Worm (Caenorhabditis elegans) whole organism, L1 larva: ENCODE data around the gene ZK856.5.

Experiments
- C34B4.2 ChIP-seq: sonication (generic microtip); optimal IDR thresholded peaks from 2 replicates; lab custom pipeline; 2017; ENCODE audit warnings: mild to moderate bottlenecking, missing genetic modification characterization, missing compliant biosample characterization
- alr-1 ChIP-seq: fragments of 200-800 bp; sonication (Bioruptor generic); optimal IDR thresholded peaks from 2 replicates; lab custom pipeline; 2018; ENCODE audit warnings: borderline replicate concordance, mild to moderate bottlenecking, missing genetic modification characterization, missing compliant biosample characterization
- aly-2 ChIP-seq: fragments of 150-350 bp; optimal IDR thresholded peaks from 2 replicates; lab custom pipeline; 2014; ENCODE audit warnings: missing biosample characterization, missing genetic modification characterization
- ama-1 ChIP-seq: fragments of 150-350 bp; optimal IDR thresholded peaks from 2 replicates; lab custom pipeline; 2014
- ceh-82 ChIP-seq, 3 experiments: fragments of 150-350 bp in 1 of 3; sonication (generic microtip) in 2 of 3; optimal IDR thresholded peaks; 2 replicates each; lab custom pipeline; 2014 to 2017; ENCODE audit warnings: missing biosample characterization in 3 of 3, missing genetic modification characterization in 3 of 3
- dpl-1 ChIP-seq, 3 experiments: fragments of 150-350 bp in 2 of 3; sonication (generic microtip) in 1 of 3; optimal IDR thresholded peaks; 2 replicates each; lab custom pipeline; 2014 to 2017; ENCODE audit warnings: missing biosample characterization in 3 of 3, missing genetic modification characterization in 3 of 3, missing genetic modification reagents in 3 of 3
- fos-1 ChIP-seq: fragments of 150-350 bp; optimal IDR thresholded peaks from 2 replicates; lab custom pipeline; 2014; ENCODE audit warnings: missing biosample characterization, missing genetic modification characterization
- mdl-1 ChIP-seq, 2 experiments: fragments of 150-350 bp; optimal IDR thresholded peaks; 2 replicates each; lab custom pipeline; 2014 to 2017; ENCODE audit warnings: missing biosample characterization in 2 of 2, missing genetic modification characterization in 2 of 2, inconsistent platforms in 1 of 2
- nhr-76 ChIP-seq: sonication (generic microtip); optimal IDR thresholded peaks from 2 replicates; lab custom pipeline; 2017; ENCODE audit warnings: missing biosample characterization, missing genetic modification characterization
- nhr-77 ChIP-seq: fragments of 150-350 bp; optimal IDR thresholded peaks from 2 replicates; lab custom pipeline; 2014; ENCODE audit warnings: missing biosample characterization, missing genetic modification characterization
- nhr-85 ChIP-seq: sonication (generic microtip); peaks from one replicate; lab custom pipeline; 2016; ENCODE audit warnings: missing genetic modification characterization, inconsistent platforms, missing compliant biosample characterization
- snpc-4 ChIP-seq: fragments of 150-350 bp; optimal IDR thresholded peaks from 2 replicates; lab custom pipeline; 2014; ENCODE audit warnings: missing biosample characterization, missing genetic modification characterization
- unc-130 ChIP-seq: fragments of 150-350 bp; optimal IDR thresholded peaks from 2 replicates; lab custom pipeline; 2017; ENCODE audit warnings: missing biosample characterization, missing genetic modification characterization, inconsistent platforms

DNA sequence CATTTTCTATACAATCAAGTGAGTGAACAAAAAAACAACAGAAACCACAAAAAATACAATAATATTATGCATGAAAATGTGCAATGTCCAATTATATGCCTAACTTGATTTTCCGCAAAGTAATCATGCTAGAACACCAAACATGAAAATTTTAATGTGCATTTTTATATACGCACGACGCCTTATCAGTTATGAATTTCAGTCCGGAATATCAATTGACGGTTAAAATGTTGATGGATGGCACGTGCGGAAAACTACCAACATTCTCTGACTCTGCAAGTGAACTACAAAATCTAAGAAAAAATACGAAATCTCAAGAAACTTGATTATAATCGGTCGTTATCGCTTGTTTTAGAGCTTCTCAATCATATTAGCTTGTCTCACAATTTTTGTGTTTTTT, 30.0 kb downstream of the ZK856.5 start:
- no peak for TF ChIP-seq fos-1 (tag; lab: Kevin White, UChicago)
- no peak for TF ChIP-seq mdl-1 (tag; optimal IDR thresholded peaks at IDR 0.05; lab: Kevin White, UChicago)
- no peak for TF ChIP-seq C34B4.2 (tag; lab: Kevin White, UChicago)
- TF ChIP-seq dpl-1 (GFP tag; optimal IDR thresholded peaks at IDR 0.05; lab: Kevin White, UChicago), result no peak
- TF ChIP-seq nhr-85, result no peak
- TF ChIP-seq alr-1 (tag; lab: Kevin White, UChicago), result no peak
- no peak for TF ChIP-seq aly-2
- no peak for TF ChIP-seq snpc-4
- TF ChIP-seq ceh-82 (tag; optimal IDR thresholded peaks at IDR 0.05; lab: Kevin White, UChicago), result no peak
- no peak for TF ChIP-seq unc-130 (tag; lab: Kevin White, UChicago)
- TF ChIP-seq nhr-77 (tag; lab: Kevin White, UChicago), result no peak
- TF ChIP-seq nhr-76 (tag; lab: Kevin White, UChicago), result no peak
- no peak for TF ChIP-seq ama-1 (lab: Kevin White, UChicago)
